Worm (Caenorhabditis elegans): ENCODE data around the gene C51E3.9.

ce11 chrV:10153076-10153475 is 7.3 kb downstream of the C51E3.9 start:
- TF ChIP-seq pha-4 (tag; optimal IDR thresholded peaks at IDR 0.05) = no peak
- TF ChIP-seq dve-1 (tag; optimal IDR thresholded peaks at IDR 0.05) = no peak
- no peak for TF ChIP-seq unc-86 (tag; optimal IDR thresholded peaks at IDR 0.05)
- TF ChIP-seq ztf-16 (tag; optimal IDR thresholded peaks at IDR 0.05) = no peak
- TF ChIP-seq ama-1 (optimal IDR thresholded peaks at IDR 0.05) = no peak
- no peak for TF ChIP-seq ref-2 (tag; optimal IDR thresholded peaks at IDR 0.05)
- TF ChIP-seq fkh-10 (GFP tag; optimal IDR thresholded peaks at IDR 0.05) = no peak
- TF ChIP-seq pqm-1 (tag; optimal IDR thresholded peaks at IDR 0.05) = no peak

All from whole organism, late embryonic.